Fruit fly (Drosophila melanogaster) Kc167 (cell line): Measurements from ENCODE around the gene apn.

Experiments
- Myc ChIP-seq: fragments of >200 bp; optimal IDR thresholded peaks from 2 replicates; lab custom pipeline; 2017; ENCODE audit warnings: missing external identifiers
- Sin3A ChIP-seq: fragments of >200 bp; optimal IDR thresholded peaks from 2 replicates; lab custom pipeline; 2018; ENCODE audit warnings: missing external identifiers
- h ChIP-seq: fragments of >200 bp; optimal IDR thresholded peaks from 3 replicates; lab custom pipeline; 2018; ENCODE audit warnings: missing external identifiers
- insv ChIP-seq: fragments of >200 bp; optimal IDR thresholded peaks from 3 replicates; lab custom pipeline; 2018; ENCODE audit warnings: missing external identifiers
- psq ChIP-seq: fragments of >200 bp; optimal IDR thresholded peaks from 2 replicates; lab custom pipeline; 2017; ENCODE audit warnings: missing external identifiers
- ttk ChIP-seq: sonication (Bioruptor generic); optimal IDR thresholded peaks from 2 replicates; lab custom pipeline; 2017; ENCODE audit warnings: missing external identifiers

apn gene

dm6 chr3R:13288763-13289312 is at the start of gene apn:
TSS of gene apn (minus strand) at chr3R:13288813.
- TF ChIP-seq ttk (no peak), insv (lab: Kevin White, UChicago) (no peak), Sin3A (lab: Kevin White, UChicago) (no peak), psq (lab: Kevin White, UChicago) (no peak), h (lab: Kevin White, UChicago) (no peak), Myc (lab: Kevin White, UChicago) (no peak)

dm6 chr3R:13338030-13338429 is 49.4 kb upstream of the apn start, which contains the start of gene PK2-R1:
TSS of gene PK2-R1 (plus strand) at chr3R:13338330.
- TF ChIP-seq ttk: no peak
- no peak for TF ChIP-seq Sin3A (lab: Kevin White, UChicago)
- no peak for TF ChIP-seq h (lab: Kevin White, UChicago)

dm6 chr3R:13334007-13334406 is 45.4 kb upstream of the apn start, which contains the start of gene PK2-R2:
TSS of gene PK2-R2 (minus strand) at chr3R:13334166.
- TF ChIP-seq Sin3A (lab: Kevin White, UChicago): no peak
- no peak for TF ChIP-seq h (lab: Kevin White, UChicago)
- TF ChIP-seq insv (lab: Kevin White, UChicago): no peak
- TF ChIP-seq ttk: no peak
- TF ChIP-seq Myc (lab: Kevin White, UChicago): no peak
- no peak for TF ChIP-seq psq (lab: Kevin White, UChicago)

- no peak for TF ChIP-seq Sin3A (lab: Kevin White, UChicago)
- no peak for TF ChIP-seq Myc (lab: Kevin White, UChicago)
- TF ChIP-seq h (lab: Kevin White, UChicago): no peak
- no peak for TF ChIP-seq psq (lab: Kevin White, UChicago)
- TF ChIP-seq insv (lab: Kevin White, UChicago): no peak
- no peak for TF ChIP-seq ttk
These were observed 44.4 kb upstream of the apn start for dm6 chr3R:13333031-13333430.

- TF ChIP-seq ttk: no peak
- no peak for TF ChIP-seq psq (lab: Kevin White, UChicago)
- TF ChIP-seq h (lab: Kevin White, UChicago): no peak
These were observed 31.3 kb upstream of the apn start for dm6 chr3R:13319873-13320272.

- TF ChIP-seq Myc (lab: Kevin White, UChicago) (no peak), h (lab: Kevin White, UChicago) (no peak), ttk (no peak), Sin3A (lab: Kevin White, UChicago) (no peak), insv (lab: Kevin White, UChicago) (no peak), psq (lab: Kevin White, UChicago) (no peak)
These were observed 30.6 kb upstream of the apn start, which contains the start of gene CG45080 for dm6 chr3R:13319170-13319569. TSS of gene CG45080 (minus strand) at chr3R:13319270.

- TF ChIP-seq insv (lab: Kevin White, UChicago) (no peak), h (lab: Kevin White, UChicago) (no peak), Myc (lab: Kevin White, UChicago) (no peak), ttk (no peak), Sin3A (lab: Kevin White, UChicago) (no peak)
These were observed 24.5 kb upstream of the apn start, which contains the start of gene CG44142 for dm6 chr3R:13313088-13313487. TSS of gene CG44142 (minus strand) at chr3R:13313188.

dm6 chr3R:13309133-13309711 is 20.6 kb upstream of the apn start:
- TF ChIP-seq Myc (lab: Kevin White, UChicago): no peak
- TF ChIP-seq h (lab: Kevin White, UChicago): no peak
- TF ChIP-seq psq (lab: Kevin White, UChicago): no peak
- TF ChIP-seq insv (lab: Kevin White, UChicago): no peak
- no peak for TF ChIP-seq Sin3A (lab: Kevin White, UChicago)
- TF ChIP-seq ttk: no peak

dm6 chr3R:13306595-13306994 is 18.0 kb upstream of the apn start:
- no peak for TF ChIP-seq h (lab: Kevin White, UChicago)
- no peak for TF ChIP-seq Sin3A (lab: Kevin White, UChicago)
- no peak for TF ChIP-seq psq (lab: Kevin White, UChicago)
- no peak for TF ChIP-seq insv (lab: Kevin White, UChicago)
- no peak for TF ChIP-seq Myc (lab: Kevin White, UChicago)
- no peak for TF ChIP-seq ttk

- no peak for TF ChIP-seq ttk
- no peak for TF ChIP-seq psq (lab: Kevin White, UChicago)
- no peak for TF ChIP-seq Sin3A (lab: Kevin White, UChicago)
- no peak for TF ChIP-seq Myc (lab: Kevin White, UChicago)
- TF ChIP-seq h (lab: Kevin White, UChicago): no peak
- TF ChIP-seq insv (lab: Kevin White, UChicago): no peak
These were observed 16.8 kb upstream of the apn start for dm6 chr3R:13305318-13305899.

- no peak for TF ChIP-seq h (lab: Kevin White, UChicago)
- TF ChIP-seq Myc (lab: Kevin White, UChicago): no peak
- TF ChIP-seq Sin3A (lab: Kevin White, UChicago): no peak
- no peak for TF ChIP-seq psq (lab: Kevin White, UChicago)
- TF ChIP-seq insv (lab: Kevin White, UChicago): no peak
- TF ChIP-seq ttk: no peak
These were observed 16.0 kb upstream of the apn start for dm6 chr3R:13304512-13305069.

- TF ChIP-seq Myc (lab: Kevin White, UChicago) (no peak), Sin3A (lab: Kevin White, UChicago) (no peak), psq (lab: Kevin White, UChicago) (no peak), insv (lab: Kevin White, UChicago) (no peak), ttk (no peak), h (lab: Kevin White, UChicago) (no peak)
These were observed 14.5 kb upstream of the apn start, which contains the start of gene CG43208 for dm6 chr3R:13303126-13303525. TSS of gene CG43208 (plus strand) at chr3R:13303426.
